Fruit fly (Drosophila melanogaster) S2 (cell line): Measurements from ENCODE around the gene RpL10Ab.

ENCODE experiments used
- CG8478 ChIP-seq: fragments of >200 bp; optimal IDR thresholded peaks from 2 replicates; lab custom pipeline; 2018
- CTCF ChIP-seq, 2 experiments: fragments of >200 bp; optimal IDR thresholded peaks; 2 replicates each; lab custom pipeline; 2018

- TF ChIP-seq CG8478 (lab: Kevin White, UChicago) (no peak), CTCF (optimal IDR thresholded peaks at IDR 0.05; lab: Kevin White, UChicago) (no peak)
Measured at dm6 chr3L:11788195-11788594, 34.5 kb upstream of the RpL10Ab start.
